Fruit fly (Drosophila melanogaster) whole organism, embryonic: Measurements from ENCODE around the gene CG43055.
A peak's percentile ranks its signal among the peaks of the same experiment; 100 is the strongest.

Source experiments
- Atf-2 ChIP-seq: fragments of 200-800 bp; sonication (Bioruptor generic); optimal IDR thresholded peaks from 2 replicates; lab custom pipeline; 2016; ENCODE audit warnings: missing biosample characterization, missing genetic modification characterization
- Bgb ChIP-seq: fragments of 200-800 bp; sonication (Bioruptor generic); IDR thresholded peaks from 2 replicates; pipeline ENCODE4 v1.3.6; 2022; ENCODE audit warnings: missing biosample characterization, missing genetic modification characterization; ENCODE audit not compliant: partially characterized antibody
- CG10209 ChIP-seq: fragments of 200-800 bp; sonication (Bioruptor generic); optimal IDR thresholded peaks from 3 replicates; lab custom pipeline; 2017; ENCODE audit warnings: missing biosample characterization, mild to moderate bottlenecking, missing genetic modification characterization, missing genetic modification reagents
- CG10462 ChIP-seq: fragments of 200-800 bp; sonication (Bioruptor generic); optimal IDR thresholded peaks from 2 replicates; lab custom pipeline; 2016; ENCODE audit warnings: missing biosample characterization, missing genetic modification characterization
- CG10979 ChIP-seq: fragments of 200-800 bp; sonication (Bioruptor generic); optimal IDR thresholded peaks from 2 replicates; lab custom pipeline; 2018; ENCODE audit warnings: missing biosample characterization, mild to moderate bottlenecking, missing genetic modification characterization, moderate library complexity
- CG11398 ChIP-seq: fragments of 200-800 bp; sonication (Bioruptor generic); optimal IDR thresholded peaks from 2 replicates; lab custom pipeline; 2016; ENCODE audit warnings: missing biosample characterization, missing genetic modification characterization
- CG11456 ChIP-seq: fragments of 200-800 bp; sonication (Bioruptor generic); IDR thresholded peaks from 3 replicates; pipeline ENCODE4 v1.3.6; 2022; ENCODE audit warnings: missing biosample characterization, missing genetic modification characterization
- CG15073 ChIP-seq: fragments of 200-800 bp; sonication (Bioruptor generic); optimal IDR thresholded peaks from 2 replicates; lab custom pipeline; 2016; ENCODE audit warnings: missing biosample characterization, missing genetic modification characterization
- CG16779 ChIP-seq: fragments of 200-800 bp; sonication (Bioruptor generic); IDR thresholded peaks from 2 replicates; pipeline ENCODE4 v1.3.6; 2022; ENCODE audit warnings: missing biosample characterization, missing genetic modification characterization
- CG16815 ChIP-seq: fragments of 200-800 bp; sonication (Bioruptor generic); optimal IDR thresholded peaks from 3 replicates; lab custom pipeline; 2017; ENCODE audit warnings: missing biosample characterization, mild to moderate bottlenecking, missing genetic modification characterization
- CG18476 ChIP-seq: fragments of 200-800 bp; sonication (Bioruptor generic); optimal IDR thresholded peaks from 2 replicates; lab custom pipeline; 2016; ENCODE audit warnings: missing biosample characterization, mild to moderate bottlenecking, missing genetic modification characterization
- CG18619 ChIP-seq: fragments of 200-800 bp; sonication (Bioruptor generic); optimal IDR thresholded peaks from 3 replicates; lab custom pipeline; 2017; ENCODE audit warnings: missing biosample characterization, mild to moderate bottlenecking, missing genetic modification characterization
- CG18764 ChIP-seq: fragments of 200-800 bp; sonication (Bioruptor generic); optimal IDR thresholded peaks from 3 replicates; lab custom pipeline; 2016; ENCODE audit warnings: missing biosample characterization, missing genetic modification characterization
- CG2129 ChIP-seq: fragments of 200-800 bp; sonication (Bioruptor generic); IDR thresholded peaks from 2 replicates; pipeline ENCODE4 v1.3.6; 2022; ENCODE audit warnings: missing biosample characterization, missing genetic modification characterization; ENCODE audit not compliant: partially characterized antibody
- CG2199 ChIP-seq: fragments of 200-800 bp; sonication (Bioruptor generic); IDR thresholded peaks from 3 replicates; pipeline ENCODE4 v1.3.6; 2022; ENCODE audit warnings: missing biosample characterization, missing genetic modification characterization
- CG2678 ChIP-seq: fragments of 200-800 bp; sonication (Bioruptor generic); optimal IDR thresholded peaks from 3 replicates; lab custom pipeline; 2019; ENCODE audit warnings: missing biosample characterization, mild to moderate bottlenecking, missing genetic modification characterization, moderate library complexity
- CG2712 ChIP-seq: fragments of 200-800 bp; optimal IDR thresholded peaks from 3 replicates; lab custom pipeline; 2019; ENCODE audit warnings: missing biosample characterization, mild to moderate bottlenecking, missing genetic modification characterization, moderate library complexity
- CG34224 ChIP-seq: fragments of 200-800 bp; sonication (Bioruptor generic); IDR thresholded peaks from 3 replicates; pipeline ENCODE4 v1.3.6; 2022; ENCODE audit warnings: missing biosample characterization, missing genetic modification characterization; ENCODE audit not compliant: partially characterized antibody
- CG3726 ChIP-seq: fragments of 200-800 bp; sonication (Bioruptor generic); IDR thresholded peaks from 3 replicates; pipeline ENCODE4, ENCODE4 v1.3.6; 2022; ENCODE audit warnings: missing biosample characterization, missing genetic modification characterization
- CG4282 ChIP-seq: fragments of 200-800 bp; sonication (Bioruptor generic); optimal IDR thresholded peaks from 2 replicates; lab custom pipeline; 2016; ENCODE audit warnings: missing biosample characterization, missing genetic modification characterization
- CG7372 ChIP-seq: fragments of 200-800 bp; sonication (Bioruptor generic); IDR thresholded peaks from 2 replicates; pipeline ENCODE4 v1.3.6; 2022; ENCODE audit warnings: missing biosample characterization, missing genetic modification characterization
- CG8924 ChIP-seq: fragments of 200-800 bp; optimal IDR thresholded peaks from 3 replicates; lab custom pipeline; 2019; ENCODE audit warnings: missing biosample characterization, mild to moderate bottlenecking, missing genetic modification characterization, moderate library complexity
- CG9876 ChIP-seq: fragments of 200-800 bp; sonication (Bioruptor generic); optimal IDR thresholded peaks from 2 replicates; lab custom pipeline; 2016; ENCODE audit warnings: missing biosample characterization, missing genetic modification characterization
- Fer1 ChIP-seq: fragments of 200-800 bp; sonication (Bioruptor generic); optimal IDR thresholded peaks from 2 replicates; lab custom pipeline; 2017; ENCODE audit warnings: missing biosample characterization, mild to moderate bottlenecking, missing genetic modification characterization
- Hsf ChIP-seq: fragments of 200-800 bp; sonication (Bioruptor generic); optimal IDR thresholded peaks from 3 replicates; lab custom pipeline; 2016; ENCODE audit warnings: missing biosample characterization, missing genetic modification characterization
- Oaz ChIP-seq: fragments of 200-800 bp; sonication (Bioruptor generic); IDR thresholded peaks from 2 replicates; pipeline ENCODE4 v1.3.6; 2022; ENCODE audit warnings: missing biosample characterization, missing genetic modification characterization
- Ptx1 ChIP-seq: fragments of 200-800 bp; sonication (Bioruptor generic); IDR thresholded peaks from 2 replicates; pipeline ENCODE4 v1.3.6; 2022; ENCODE audit warnings: missing biosample characterization, missing genetic modification characterization
- Scr ChIP-seq: fragments of 200-800 bp; sonication (Bioruptor generic); IDR thresholded peaks from 2 replicates; pipeline ENCODE4 v1.3.6; 2022; ENCODE audit warnings: missing biosample characterization, missing genetic modification characterization; ENCODE audit not compliant: partially characterized antibody
- Six4 ChIP-seq: fragments of 200-800 bp; sonication (Bioruptor generic); optimal IDR thresholded peaks from 2 replicates; lab custom pipeline; 2016; ENCODE audit warnings: missing biosample characterization, missing genetic modification characterization
- TFAM ChIP-seq: fragments of 200-800 bp; sonication (Bioruptor generic); optimal IDR thresholded peaks from 2 replicates; lab custom pipeline; 2017; ENCODE audit warnings: missing biosample characterization, missing genetic modification characterization, inconsistent platforms
- amos ChIP-seq: fragments of 200-800 bp; sonication (Bioruptor generic); IDR thresholded peaks from 2 replicates; pipeline ENCODE4 v1.3.6; 2022; ENCODE audit warnings: missing biosample characterization, missing genetic modification characterization; ENCODE audit not compliant: partially characterized antibody
- ci ChIP-seq: fragments of 200-800 bp; sonication (Bioruptor generic); IDR thresholded peaks from 3 replicates; pipeline ENCODE4 v1.3.6; 2022; ENCODE audit warnings: missing biosample characterization, missing genetic modification characterization
- crp ChIP-seq, 2 experiments: fragments of 200-800 bp; sonication (Bioruptor generic); optimal IDR thresholded peaks; 2 replicates in 1 of 2; 3 replicates in 1 of 2; lab custom pipeline; 2017; ENCODE audit warnings: missing biosample characterization in 2 of 2, missing genetic modification characterization in 2 of 2, mild to moderate bottlenecking in 1 of 2, moderate library complexity in 1 of 2
- da ChIP-seq: fragments of 200-800 bp; sonication (Bioruptor generic); optimal IDR thresholded peaks from 2 replicates; lab custom pipeline; 2016; ENCODE audit warnings: missing biosample characterization, missing genetic modification characterization
- eyg ChIP-seq: fragments of 200-800 bp; sonication (Bioruptor generic); optimal IDR thresholded peaks from 3 replicates; lab custom pipeline; 2016; ENCODE audit warnings: missing biosample characterization, missing genetic modification characterization
- gce ChIP-seq: fragments of 200-800 bp; sonication (Bioruptor generic); IDR thresholded peaks from 3 replicates; pipeline ENCODE4 v1.3.6; 2022; ENCODE audit warnings: missing biosample characterization, missing genetic modification characterization
- gem ChIP-seq: fragments of 200-800 bp; sonication (Bioruptor generic); optimal IDR thresholded peaks from 2 replicates; lab custom pipeline; 2019; ENCODE audit warnings: missing biosample characterization, mild to moderate bottlenecking, missing genetic modification characterization, moderate library complexity
- grn ChIP-seq: fragments of 200-800 bp; sonication (Bioruptor generic); optimal IDR thresholded peaks from 3 replicates; lab custom pipeline; 2017; ENCODE audit warnings: missing biosample characterization, missing genetic modification characterization
- jumu ChIP-seq: fragments of 200-800 bp; sonication (Bioruptor generic); optimal IDR thresholded peaks from 3 replicates; lab custom pipeline; 2016; ENCODE audit warnings: missing biosample characterization, missing genetic modification characterization
- kah ChIP-seq: fragments of 200-800 bp; sonication (Bioruptor generic); optimal IDR thresholded peaks from 2 replicates; lab custom pipeline; 2018; ENCODE audit warnings: missing biosample characterization, mild to moderate bottlenecking, missing genetic modification characterization
- lbe ChIP-seq: fragments of 200-800 bp; sonication (Bioruptor generic); optimal IDR thresholded peaks from 2 replicates; lab custom pipeline; 2016; ENCODE audit warnings: missing biosample characterization, mild to moderate bottlenecking, missing genetic modification characterization
- maf-S ChIP-seq: fragments of 200-800 bp; sonication (Bioruptor generic); optimal IDR thresholded peaks from 2 replicates; lab custom pipeline; 2016; ENCODE audit warnings: missing biosample characterization, missing genetic modification characterization
- mam ChIP-seq: fragments of 200-800 bp; sonication (Bioruptor generic); optimal IDR thresholded peaks from 3 replicates; lab custom pipeline; 2016; ENCODE audit warnings: missing biosample characterization, missing genetic modification characterization
- mirr ChIP-seq: fragments of 200-800 bp; sonication (Bioruptor generic); optimal IDR thresholded peaks from 3 replicates; lab custom pipeline; 2018; ENCODE audit warnings: missing biosample characterization, mild to moderate bottlenecking, missing genetic modification characterization
- phol ChIP-seq: fragments of 200-800 bp; sonication (Bioruptor generic); optimal IDR thresholded peaks from 3 replicates; lab custom pipeline; 2018; ENCODE audit warnings: missing biosample characterization, mild to moderate bottlenecking, missing genetic modification characterization, moderate library complexity
- psq ChIP-seq: fragments of 200-800 bp; sonication (Bioruptor generic); optimal IDR thresholded peaks from 2 replicates; lab custom pipeline; 2017; ENCODE audit warnings: missing biosample characterization, missing genetic modification characterization
- sqz ChIP-seq: fragments of 200-800 bp; sonication (Bioruptor generic); optimal IDR thresholded peaks from 3 replicates; lab custom pipeline; 2018; ENCODE audit warnings: missing biosample characterization, mild to moderate bottlenecking, missing genetic modification characterization
- stc ChIP-seq: fragments of 200-800 bp; sonication (Bioruptor generic); IDR thresholded peaks from 2 replicates; pipeline ENCODE4 v1.3.6; 2022; ENCODE audit warnings: missing biosample characterization, missing genetic modification characterization
- sug ChIP-seq: fragments of 200-800 bp; optimal IDR thresholded peaks from 2 replicates; lab custom pipeline; 2019; ENCODE audit warnings: missing biosample characterization, mild to moderate bottlenecking, missing genetic modification characterization, moderate library complexity
- tap ChIP-seq: fragments of 200-800 bp; optimal IDR thresholded peaks from 3 replicates; lab custom pipeline; 2019; ENCODE audit warnings: missing biosample characterization, mild to moderate bottlenecking, missing genetic modification characterization, moderate library complexity
- yki ChIP-seq: fragments of >200 bp; optimal IDR thresholded peaks from 3 replicates; lab custom pipeline; 2018
- zfh1 ChIP-seq: fragments of 200-800 bp; sonication (Bioruptor generic); IDR thresholded peaks from 3 replicates; pipeline ENCODE4 v1.3.6; 2022; ENCODE audit warnings: missing biosample characterization, missing genetic modification characterization

Gene CG43055

dm6 chr2L:4403013-4403604 is 7.8 kb upstream of the CG43055 start, which contains the start of gene Dim1 (continued):
- TF ChIP-seq CG18764 (GFP tag; lab: Kevin White, UChicago) = no peak
- peak; percentile 88 for TF ChIP-seq CG34224
- TF ChIP-seq Six4 (GFP tag; lab: Kevin White, UChicago) = no peak
- TF ChIP-seq TFAM (GFP tag; lab: Kevin White, UChicago) = no peak
- TF ChIP-seq kah (GFP tag; lab: Kevin White, UChicago) = no peak
- no peak for TF ChIP-seq stc (GFP tag; lab: Robert Waterston, UW)
- peak; percentile 74 for TF ChIP-seq amos (GFP tag; lab: Robert Waterston, UW)
- TF ChIP-seq phol (tag; lab: Kevin White, UChicago) = no peak
- TF ChIP-seq CG2199 (GFP tag; lab: Robert Waterston, UW) = no peak
- TF ChIP-seq maf-S = no peak
- no peak for TF ChIP-seq sqz (GFP tag; lab: Kevin White, UChicago)
- peak; percentile 30; the same call in 1 of the 3 replicates for TF ChIP-seq zfh1 (GFP tag; lab: Robert Waterston, UW)
- no peak for TF ChIP-seq CG2678 (tag; lab: Kevin White, UChicago)
- TF ChIP-seq CG4282 (GFP tag; lab: Kevin White, UChicago) = no peak
- TF ChIP-seq eyg = peak; percentile 44
- no peak for TF ChIP-seq Oaz (GFP tag; lab: Robert Waterston, UW)
- no peak for TF ChIP-seq lbe (GFP tag; lab: Kevin White, UChicago)
- no peak for TF ChIP-seq CG10209 (GFP tag; lab: Kevin White, UChicago)
- peak; percentile 34 for TF ChIP-seq CG10979 (tag; lab: Kevin White, UChicago)
- no peak for TF ChIP-seq Ptx1 (GFP tag; lab: Robert Waterston, UW)
- TF ChIP-seq grn = no peak
- no peak for TF ChIP-seq CG11398
- no peak for TF ChIP-seq CG16779 (GFP tag; lab: Robert Waterston, UW)
- no peak for TF ChIP-seq CG7372
- no peak for TF ChIP-seq Atf-2 (GFP tag; lab: Kevin White, UChicago)
- no peak for TF ChIP-seq crp (GFP tag; optimal IDR thresholded peaks at IDR 0.05; lab: Kevin White, UChicago)
- TF ChIP-seq gce (GFP tag; lab: Robert Waterston, UW) = no peak
- TF ChIP-seq CG16815 = no peak
- no peak for TF ChIP-seq CG18476 (GFP tag; lab: Kevin White, UChicago)
- no peak for TF ChIP-seq sug (tag; lab: Kevin White, UChicago)
- TF ChIP-seq CG2129 (GFP tag; lab: Robert Waterston, UW) = no peak
- no peak for TF ChIP-seq CG8924
- no peak for TF ChIP-seq Fer1 (GFP tag; lab: Kevin White, UChicago)
- TF ChIP-seq CG2712 (tag; lab: Kevin White, UChicago) = no peak
- no peak for TF ChIP-seq ci (GFP tag; lab: Robert Waterston, UW)
- no peak for TF ChIP-seq psq (GFP tag; lab: Kevin White, UChicago)
- TF ChIP-seq CG3726 (GFP tag; lab: Robert Waterston, UW) = no peak
- TF ChIP-seq CG9876 (GFP tag; lab: Kevin White, UChicago) = no peak
- no peak for TF ChIP-seq CG10462 (GFP tag; lab: Kevin White, UChicago)
- no peak for TF ChIP-seq CG11456 (GFP tag; lab: Robert Waterston, UW)
- TF ChIP-seq mam (GFP tag; lab: Kevin White, UChicago) = no peak
- TF ChIP-seq da (GFP tag; lab: Kevin White, UChicago) = no peak
- TF ChIP-seq tap (tag; lab: Kevin White, UChicago) = no peak
- TF ChIP-seq Bgb (GFP tag; lab: Robert Waterston, UW) = peak; percentile 74
- no peak for TF ChIP-seq yki (lab: Kevin White, UChicago)
- TF ChIP-seq CG18619 = peak; percentile 47
- no peak for TF ChIP-seq jumu
- no peak for TF ChIP-seq gem (tag; lab: Kevin White, UChicago)
- no peak for TF ChIP-seq mirr (GFP tag; lab: Kevin White, UChicago)
- TF ChIP-seq Hsf = peak; percentile 20
- peak; percentile 72 for TF ChIP-seq Scr
- TF ChIP-seq CG15073 (GFP tag; lab: Kevin White, UChicago) = no peak
